Fruit fly (Drosophila melanogaster): ENCODE measurements around the gene CG14655.

dm6 chr3R:4745544-4745943, 34.6 kb downstream of the CG14655 start:
- TF ChIP-seq Dfd (GFP tag; optimal IDR thresholded peaks at IDR 0.05) = peak; percentile 80
- TF ChIP-seq woc (GFP tag; optimal IDR thresholded peaks at IDR 0.05) = no peak
- no peak for TF ChIP-seq psq (GFP tag; optimal IDR thresholded peaks at IDR 0.05)
- TF ChIP-seq fru (GFP tag; optimal IDR thresholded peaks at IDR 0.05) = no peak
- TF ChIP-seq Sp1 (GFP tag; optimal IDR thresholded peaks at IDR 0.05) = no peak

Measured in whole organism, wandering third instar larva.